Fruit fly (Drosophila melanogaster): ENCODE data around the gene promL.

Gene promL

DNA sequence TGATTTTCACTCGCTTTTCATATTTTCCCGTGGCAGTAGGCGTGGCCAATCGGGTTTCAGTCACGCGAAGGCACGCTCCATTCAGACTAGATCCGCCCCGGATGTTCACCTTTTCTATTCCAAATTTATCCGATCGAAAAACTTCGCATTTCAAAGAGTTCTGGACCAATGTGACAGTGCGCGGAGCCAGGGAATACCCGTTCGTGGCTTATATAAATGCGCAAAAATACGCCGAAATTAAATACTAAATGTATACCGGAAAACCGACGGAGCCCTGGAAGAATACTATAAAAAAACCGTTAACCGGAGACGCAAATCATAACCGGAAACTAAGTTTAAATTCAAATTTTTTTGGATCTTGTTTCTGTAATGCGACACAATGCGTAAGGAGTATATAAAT lies at the start of gene promL:
promL (minus strand) TSS at position 181 of the 400 bp plus-strand sequence.
- TF ChIP-seq Hnf4 (GFP tag; optimal IDR thresholded peaks at IDR 0.05) (no peak), brk (GFP tag; optimal IDR thresholded peaks at IDR 0.05) (peak; percentile 69), fru (GFP tag; optimal IDR thresholded peaks at IDR 0.05) (peak; percentile 64), br (GFP tag; optimal IDR thresholded peaks at IDR 0.05) (peak; percentile 56), sage (GFP tag; optimal IDR thresholded peaks at IDR 0.05) (no peak), Dif (GFP tag; optimal IDR thresholded peaks at IDR 0.05; ENCODE audit: partially characterized antibody) (no peak), sv (GFP tag; optimal IDR thresholded peaks at IDR 0.05) (peak; percentile 14), h (GFP tag; optimal IDR thresholded peaks at IDR 0.05) (peak; percentile 58), Jra (GFP tag; optimal IDR thresholded peaks at IDR 0.05) (no peak), dl (GFP tag; optimal IDR thresholded peaks at IDR 0.05; ENCODE audit: insufficient read depth in 1 of 2, partially characterized antibody in 2 of 2) (peak in 1 of 2 experiments; percentile 10), CG32264 (GFP tag; optimal IDR thresholded peaks at IDR 0.05) (no peak), Sp1 (GFP tag; optimal IDR thresholded peaks at IDR 0.05) (peak; percentile 63), rgr (GFP tag; optimal IDR thresholded peaks at IDR 0.05) (peak; percentile 62), dmrt93B (GFP tag; optimal IDR thresholded peaks at IDR 0.05) (peak; percentile 1), HLH106 (tag; optimal IDR thresholded peaks at IDR 0.05) (peak; percentile 49), Rel (GFP tag; optimal IDR thresholded peaks at IDR 0.05) (no peak), Rel (tag; optimal IDR thresholded peaks at IDR 0.05) (peak; percentile 98), GATAd (GFP tag; optimal IDR thresholded peaks at IDR 0.05) (no peak), Myc (optimal IDR thresholded peaks at IDR 0.05) (no peak), Hr83 (GFP tag; optimal IDR thresholded peaks at IDR 0.05; ENCODE audit: poor library complexity, severe bottlenecking) (peak; percentile 64), CrebA (GFP tag; optimal IDR thresholded peaks at IDR 0.05; ENCODE audit: borderline replicate concordance) (no peak), foxo (GFP tag; optimal IDR thresholded peaks at IDR 0.05) (peak in 1 of 2 experiments; percentile 41), psq (GFP tag; optimal IDR thresholded peaks at IDR 0.05) (peak; percentile 1), Mio (GFP tag; optimal IDR thresholded peaks at IDR 0.05) (no peak), Dfd (GFP tag; optimal IDR thresholded peaks at IDR 0.05) (no peak), woc (GFP tag; optimal IDR thresholded peaks at IDR 0.05) (no peak), lola (GFP tag; optimal IDR thresholded peaks at IDR 0.05) (no peak), ey (GFP tag; optimal IDR thresholded peaks at IDR 0.05) (peak; percentile 21), dsf (GFP tag; optimal IDR thresholded peaks at IDR 0.05; ENCODE audit: borderline replicate concordance) (no peak), CG9705 (GFP tag; optimal IDR thresholded peaks at IDR 0.05) (peak; percentile 43), OdsH (GFP tag; optimal IDR thresholded peaks at IDR 0.05) (peak; percentile 32), pan (optimal IDR thresholded peaks at IDR 0.05) (no peak), Hr78 (GFP tag; optimal IDR thresholded peaks at IDR 0.05) (no peak)

DNA sequence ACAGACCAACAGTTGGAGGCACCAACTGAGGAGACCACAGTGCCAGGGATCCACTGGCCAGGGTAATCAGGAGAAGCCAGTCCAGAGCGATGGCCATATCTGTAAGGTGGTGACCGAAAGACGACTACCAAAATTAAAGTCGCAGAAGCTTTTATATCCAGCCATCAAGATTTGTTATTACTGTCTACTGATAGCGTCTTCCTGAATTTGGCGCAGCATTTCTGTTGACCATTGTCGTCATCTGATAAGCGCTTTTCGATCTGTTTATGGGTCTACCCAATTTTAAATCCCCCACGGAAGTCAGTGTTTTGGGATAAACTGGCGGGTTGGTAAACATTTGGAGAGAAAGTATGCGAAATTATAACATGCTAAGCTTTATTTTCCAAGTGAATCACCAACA lies 44.9 kb upstream of the promL start, which contains the start of gene CG14963:
CG14963 (minus strand) TSS at position 101 of the 400 bp plus-strand sequence.
- TF ChIP-seq tai (GFP tag; optimal IDR thresholded peaks at IDR 0.05) (no peak), sage (GFP tag; optimal IDR thresholded peaks at IDR 0.05) (no peak), foxo (GFP tag; optimal IDR thresholded peaks at IDR 0.05) (no peak), Sp1 (GFP tag; optimal IDR thresholded peaks at IDR 0.05) (no peak), usp (GFP tag; optimal IDR thresholded peaks at IDR 0.05) (no peak), CrebA (GFP tag; optimal IDR thresholded peaks at IDR 0.05; ENCODE audit: borderline replicate concordance) (no peak), pan (optimal IDR thresholded peaks at IDR 0.05) (no peak)

- TF ChIP-seq dsf (GFP tag; optimal IDR thresholded peaks at IDR 0.05; ENCODE audit: borderline replicate concordance) = no peak
- TF ChIP-seq br (GFP tag; optimal IDR thresholded peaks at IDR 0.05) = no peak
- TF ChIP-seq Vsx2 (GFP tag; optimal IDR thresholded peaks at IDR 0.05; ENCODE audit: partially characterized antibody) = no peak
- no peak for TF ChIP-seq fru (GFP tag; optimal IDR thresholded peaks at IDR 0.05)
- no peak for TF ChIP-seq Dfd (GFP tag; optimal IDR thresholded peaks at IDR 0.05)
- TF ChIP-seq jim (GFP tag; optimal IDR thresholded peaks at IDR 0.05) = no peak
- TF ChIP-seq usp (GFP tag; optimal IDR thresholded peaks at IDR 0.05) = no peak
- TF ChIP-seq CrebA (GFP tag; optimal IDR thresholded peaks at IDR 0.05; ENCODE audit: borderline replicate concordance) = no peak
- TF ChIP-seq Hr78 (GFP tag; optimal IDR thresholded peaks at IDR 0.05) = no peak
- no peak for TF ChIP-seq dmrt93B (GFP tag; optimal IDR thresholded peaks at IDR 0.05)
- no peak for TF ChIP-seq Dif (GFP tag; optimal IDR thresholded peaks at IDR 0.05; ENCODE audit: partially characterized antibody)
- no peak for TF ChIP-seq Jra (GFP tag; optimal IDR thresholded peaks at IDR 0.05)
- TF ChIP-seq brk (GFP tag; optimal IDR thresholded peaks at IDR 0.05) = no peak
- TF ChIP-seq tai (GFP tag; optimal IDR thresholded peaks at IDR 0.05) = no peak
- no peak for TF ChIP-seq OdsH (GFP tag; optimal IDR thresholded peaks at IDR 0.05)
- TF ChIP-seq Rel (GFP tag; optimal IDR thresholded peaks at IDR 0.05) = no peak
- TF ChIP-seq Rel (tag; optimal IDR thresholded peaks at IDR 0.05) = no peak
- no peak for TF ChIP-seq N (GFP tag; optimal IDR thresholded peaks at IDR 0.05)
- TF ChIP-seq sv (GFP tag; optimal IDR thresholded peaks at IDR 0.05) = no peak
- no peak for TF ChIP-seq pan (optimal IDR thresholded peaks at IDR 0.05)
- TF ChIP-seq Hr83 (GFP tag; optimal IDR thresholded peaks at IDR 0.05; ENCODE audit: poor library complexity, severe bottlenecking) = no peak
These were observed 41.6 kb upstream of the promL start, which contains the start of the genes CG32278 and CG32281 for dm6 chr3L:3169107-3169506. TSS of gene CG32278 (plus strand) at chr3L:3169286. TSS of gene CG32281 (plus strand) at chr3L:3169375.

Measured in whole organism, wandering third instar larva.